Fruit fly (Drosophila melanogaster): ENCODE results near the gene CG12011.
A peak's percentile ranks its signal among the peaks of the same experiment; 100 is the strongest.

CG12011 gene

dm6 chr3L:1644920-1645567 is 49.4 kb upstream of the CG12011 start, which contains the start of the genes alphaCOP and CG13919 (continued):
- TF ChIP-seq crp (GFP tag; optimal IDR thresholded peaks at IDR 0.05) = peak in 1 of 2 experiments; percentile 77
- TF ChIP-seq CG18262 (tag; optimal IDR thresholded peaks at IDR 0.05) = peak; percentile 95
- TF ChIP-seq dati (GFP tag; IDR thresholded peaks at IDR 0.05) = peak; percentile 88
- TF ChIP-seq CG11560 (tag; IDR thresholded peaks at IDR 0.05) = peak; percentile 87
- peak; percentile 98 for TF ChIP-seq H2.0 (GFP tag; IDR thresholded peaks at IDR 0.05)
- TF ChIP-seq CG8944 (GFP tag; optimal IDR thresholded peaks at IDR 0.05) = peak; percentile 85
- no peak for TF ChIP-seq CG7963 (GFP tag; IDR thresholded peaks at IDR 0.05; ENCODE audit: partially characterized antibody)
- peak; percentile 94 for TF ChIP-seq CG4404 (GFP tag; IDR thresholded peaks at IDR 0.05)
- TF ChIP-seq CG4328 (GFP tag; optimal IDR thresholded peaks at IDR 0.05) = peak; percentile 85
- TF ChIP-seq CG18476 (GFP tag; optimal IDR thresholded peaks at IDR 0.05) = peak; percentile 95
- TF ChIP-seq slbo (GFP tag; IDR thresholded peaks at IDR 0.05) = peak; percentile 99
- no peak for TF ChIP-seq CG15011 (GFP tag; optimal IDR thresholded peaks at IDR 0.05)
- TF ChIP-seq CG9727 (GFP tag; optimal IDR thresholded peaks at IDR 0.05) = peak; percentile 98
- TF ChIP-seq en (GFP tag; optimal IDR thresholded peaks at IDR 0.05) = peak; percentile 65
- TF ChIP-seq CG6765 (GFP tag; optimal IDR thresholded peaks at IDR 0.05) = peak; percentile 89
- TF ChIP-seq CG9609 (GFP tag; optimal IDR thresholded peaks at IDR 0.05) = peak; percentile 88
- TF ChIP-seq klu (GFP tag; IDR thresholded peaks at IDR 0.05) = peak; percentile 89
- peak; percentile 97 for TF ChIP-seq dmrt11E (tag; optimal IDR thresholded peaks at IDR 0.05)
- TF ChIP-seq CG32772 (GFP tag; IDR thresholded peaks at IDR 0.05) = peak; percentile 96
- TF ChIP-seq row (GFP tag; IDR thresholded peaks at IDR 0.05) = peak; percentile 99
- peak; percentile 98 for TF ChIP-seq Sox102F (GFP tag; optimal IDR thresholded peaks at IDR 0.05)
- peak; percentile 91 for TF ChIP-seq Spps (tag; optimal IDR thresholded peaks at IDR 0.05)
- peak; percentile 97 for TF ChIP-seq Oli (tag; optimal IDR thresholded peaks at IDR 0.05)
- peak; percentile 82 for TF ChIP-seq CG6683 (GFP tag; optimal IDR thresholded peaks at IDR 0.05)
- TF ChIP-seq Ssrp (tag; optimal IDR thresholded peaks at IDR 0.05) = peak; percentile 96
- no peak for TF ChIP-seq cg (GFP tag; optimal IDR thresholded peaks at IDR 0.05)
- TF ChIP-seq CG6254 (GFP tag; optimal IDR thresholded peaks at IDR 0.05) = peak; percentile 88
- TF ChIP-seq CG12299 (tag; optimal IDR thresholded peaks at IDR 0.05) = peak; percentile 92
- peak; percentile 96 for TF ChIP-seq slou (GFP tag; optimal IDR thresholded peaks at IDR 0.05)
- TF ChIP-seq zen (tag; optimal IDR thresholded peaks at IDR 0.05) = peak; percentile 89
- TF ChIP-seq CG4854 (GFP tag; optimal IDR thresholded peaks at IDR 0.05) = peak; percentile 94
- peak; percentile 98 for TF ChIP-seq nmo (GFP tag; optimal IDR thresholded peaks at IDR 0.05)
- TF ChIP-seq Elba2 (GFP tag; optimal IDR thresholded peaks at IDR 0.05) = peak; percentile 87
- TF ChIP-seq bowl (GFP tag; IDR thresholded peaks at IDR 0.05) = peak; percentile 94
- TF ChIP-seq Atf3 (GFP tag; optimal IDR thresholded peaks at IDR 0.05) = peak; percentile 85
- peak; percentile 87 for TF ChIP-seq CG7786 (GFP tag; optimal IDR thresholded peaks at IDR 0.05)
- TF ChIP-seq Ptx1 (GFP tag; IDR thresholded peaks at IDR 0.05) = peak; percentile 99
- TF ChIP-seq Dek (tag; optimal IDR thresholded peaks at IDR 0.05) = peak; percentile 96
- TF ChIP-seq Blimp-1 (GFP tag; optimal IDR thresholded peaks at IDR 0.05) = peak; percentile 88
- TF ChIP-seq CG8924 (tag; optimal IDR thresholded peaks at IDR 0.05) = peak; percentile 97
- TF ChIP-seq disco-r (GFP tag; optimal IDR thresholded peaks at IDR 0.05) = peak; percentile 83
- TF ChIP-seq bab2 (GFP tag; optimal IDR thresholded peaks at IDR 0.05) = peak; percentile 96
- TF ChIP-seq Dll (GFP tag; IDR thresholded peaks at IDR 0.05; ENCODE audit: partially characterized antibody) = peak; percentile 44; the same call in 2 of the 4 replicates
- TF ChIP-seq CG13624 (GFP tag; optimal IDR thresholded peaks at IDR 0.05) = peak; percentile 97
- TF ChIP-seq Oaz (GFP tag; IDR thresholded peaks at IDR 0.05) = peak; percentile 98
- peak; percentile 97 for TF ChIP-seq Hsf (GFP tag; optimal IDR thresholded peaks at IDR 0.05)
- TF ChIP-seq al (GFP tag; IDR thresholded peaks at IDR 0.05) = peak; percentile 94
- TF ChIP-seq pzg (GFP tag; optimal IDR thresholded peaks at IDR 0.05) = peak; percentile 55
- TF ChIP-seq CG4360 (GFP tag; IDR thresholded peaks at IDR 0.05) = peak; percentile 76
- peak; percentile 94 for TF ChIP-seq CG11247 (GFP tag; IDR thresholded peaks at IDR 0.05)
